Worm (Caenorhabditis elegans) whole organism, late embryonic: ENCODE data around the gene T16G12.1.

Experiments
- C38D4.7 ChIP-seq: fragments of 200-800 bp; sonication (Bioruptor generic); optimal IDR thresholded peaks from 2 replicates; lab custom pipeline; 2018; ENCODE audit warnings: mild to moderate bottlenecking, missing genetic modification characterization, moderate library complexity, missing compliant biosample characterization
- eyg-1 ChIP-seq: sonication (generic microtip); optimal IDR thresholded peaks from 2 replicates; lab custom pipeline; 2016; ENCODE audit warnings: missing genotype, missing genetic modification characterization, missing compliant biosample characterization
- pqm-1 ChIP-seq: sonication (generic microtip); optimal IDR thresholded peaks from 2 replicates; lab custom pipeline; 2016; ENCODE audit warnings: missing genetic modification characterization, missing compliant biosample characterization
- unc-3 ChIP-seq, 2 experiments: fragments of 200-800 bp in 1 of 2; sonication (Bioruptor generic) in 1 of 2; sonication (generic microtip) in 1 of 2; conservative IDR thresholded peaks in 1 of 2; optimal IDR thresholded peaks in 1 of 2; 2 replicates each; pipeline versions ENCODE4 v1.3.6 to Lab custom; 2016 to 2022; ENCODE audit warnings: missing compliant biosample characterization in 2 of 2, missing genetic modification characterization in 2 of 2, missing genetic modification reagents in 1 of 2

DNA sequence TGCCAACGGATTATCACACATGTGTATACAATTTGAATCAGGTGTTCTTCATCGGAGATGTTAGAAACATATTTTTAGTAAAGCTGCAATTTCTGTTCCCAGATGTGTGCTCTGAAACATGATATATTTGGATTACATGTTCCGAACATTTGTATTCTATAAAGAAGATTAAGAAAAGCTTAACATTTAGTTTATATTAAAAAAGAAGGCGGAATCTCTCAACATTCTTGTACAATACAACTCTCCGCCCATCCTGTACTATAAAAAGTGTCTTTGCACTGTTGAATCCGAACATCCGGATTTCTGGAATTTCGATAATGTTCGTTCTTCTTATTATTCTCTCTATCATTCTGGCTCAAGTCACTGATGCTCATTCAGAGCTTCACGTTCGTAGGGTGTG is 21.7 kb downstream of the T16G12.1 start, which contains the start of gene ins-23:
- no peak for TF ChIP-seq eyg-1 (tag; lab: Kevin White, UChicago)
- no peak for TF ChIP-seq pqm-1 (tag; lab: Kevin White, UChicago)
- no peak for TF ChIP-seq unc-3 (GFP tag; conservative IDR thresholded peaks at IDR 0.05; lab: Robert Waterston, UW)
- no peak for TF ChIP-seq unc-3 (tag; optimal IDR thresholded peaks at IDR 0.05; lab: Kevin White, UChicago)
- no peak for TF ChIP-seq C38D4.7 (GFP tag; lab: Kevin White, UChicago)
